Worm (Caenorhabditis elegans) whole organism, L3 larva: ENCODE data around the gene best-12.
A peak's percentile ranks its signal among the peaks of the same experiment; 100 is the strongest.

Source experiments
- R02D3.7 ChIP-seq: fragments of 150-350 bp; optimal IDR thresholded peaks from 2 replicates; lab custom pipeline; 2014; ENCODE audit warnings: missing biosample characterization, missing genetic modification characterization
- aly-2 ChIP-seq: fragments of 150-350 bp; optimal IDR thresholded peaks from 2 replicates; lab custom pipeline; 2014; ENCODE audit warnings: missing biosample characterization, missing genetic modification characterization
- egl-27 ChIP-seq: sonication (generic microtip); optimal IDR thresholded peaks from 4 replicates; lab custom pipeline; 2017; ENCODE audit warnings: missing biosample characterization, missing genetic modification reagents, missing genetic modification characterization
- egl-5 ChIP-seq: fragments of 150-350 bp; optimal IDR thresholded peaks from 2 replicates; lab custom pipeline; 2017; ENCODE audit warnings: missing biosample characterization, missing genetic modification reagents, missing genetic modification characterization, inconsistent platforms
- elt-1 ChIP-seq: fragments of 150-350 bp; optimal IDR thresholded peaks from 2 replicates; lab custom pipeline; 2014; ENCODE audit warnings: missing biosample characterization, missing genetic modification characterization
- elt-2 ChIP-seq: sonication (generic microtip); optimal IDR thresholded peaks from 2 replicates; lab custom pipeline; 2016; ENCODE audit warnings: missing genetic modification reagents, mild to moderate bottlenecking, missing genetic modification characterization, missing compliant biosample characterization
- elt-3 ChIP-seq, 3 experiments: fragments of 150-350 bp in 1 of 3; sonication (generic microtip) in 2 of 3; optimal IDR thresholded peaks; 2 replicates in 2 of 3; 4 replicates in 1 of 3; lab custom pipeline; 2014 to 2017; ENCODE audit warnings: missing biosample characterization in 3 of 3, missing genetic modification characterization in 3 of 3
- eor-1 ChIP-seq, 2 experiments: fragments of 150-350 bp; optimal IDR thresholded peaks; 2 replicates each; lab custom pipeline; 2014 to 2018; ENCODE audit warnings: missing biosample characterization in 2 of 2, missing genetic modification characterization in 2 of 2
- fkh-10 ChIP-seq: sonication (generic microtip); optimal IDR thresholded peaks from 2 replicates; lab custom pipeline; 2017; ENCODE audit warnings: missing biosample characterization, missing genetic modification reagents, missing genetic modification characterization
- fos-1 ChIP-seq: fragments of 150-350 bp; optimal IDR thresholded peaks from 2 replicates; lab custom pipeline; 2014; ENCODE audit warnings: missing biosample characterization, missing genetic modification characterization
- hmg-11 ChIP-seq: sonication (generic microtip); optimal IDR thresholded peaks from 2 replicates; lab custom pipeline; 2016; ENCODE audit warnings: missing genetic modification characterization, missing compliant biosample characterization
- jun-1 ChIP-seq: fragments of 150-350 bp; optimal IDR thresholded peaks from 2 replicates; lab custom pipeline; 2014; ENCODE audit warnings: missing biosample characterization, missing genetic modification reagents, missing genetic modification characterization
- lin-15B ChIP-seq: fragments of 150-350 bp; optimal IDR thresholded peaks from 2 replicates; lab custom pipeline; 2014; ENCODE audit warnings: missing biosample characterization, missing genetic modification characterization
- lin-39 ChIP-seq: fragments of 150-350 bp; optimal IDR thresholded peaks from 2 replicates; lab custom pipeline; 2018; ENCODE audit warnings: missing biosample characterization, missing genetic modification reagents, missing genetic modification characterization
- lsy-12 ChIP-seq: sonication (generic microtip); optimal IDR thresholded peaks from 2 replicates; lab custom pipeline; 2016; ENCODE audit warnings: mild to moderate bottlenecking, missing genetic modification characterization, missing compliant biosample characterization
- mdl-1 ChIP-seq: fragments of 150-350 bp; optimal IDR thresholded peaks from 2 replicates; lab custom pipeline; 2014; ENCODE audit warnings: missing biosample characterization, missing genetic modification characterization
- mml-1 ChIP-seq: fragments of 150-350 bp; sonication (generic microtip); optimal IDR thresholded peaks from 3 replicates; lab custom pipeline; 2014; ENCODE audit warnings: missing biosample characterization, missing genetic modification characterization
- nfya-1 ChIP-seq: sonication (generic microtip); optimal IDR thresholded peaks from 2 replicates; lab custom pipeline; 2017; ENCODE audit warnings: missing genetic modification characterization, mild to moderate bottlenecking, missing compliant biosample characterization, antibody characterized with exemption, moderate library complexity; ENCODE audit not compliant: insufficient read depth
- nhr-12 ChIP-seq: fragments of 150-350 bp; optimal IDR thresholded peaks from 2 replicates; lab custom pipeline; 2014; ENCODE audit warnings: missing biosample characterization, missing genetic modification characterization
- nhr-23 ChIP-seq: fragments of 150-350 bp; optimal IDR thresholded peaks from 2 replicates; lab custom pipeline; 2014; ENCODE audit warnings: missing biosample characterization, missing genetic modification reagents, missing genetic modification characterization
- nhr-237 ChIP-seq: fragments of 150-350 bp; optimal IDR thresholded peaks from 2 replicates; lab custom pipeline; 2014; ENCODE audit warnings: missing biosample characterization, missing genetic modification characterization
- nhr-25 ChIP-seq: sonication (generic microtip); optimal IDR thresholded peaks from 2 replicates; lab custom pipeline; 2017; ENCODE audit warnings: missing biosample characterization, missing genetic modification characterization
- nhr-28 ChIP-seq: fragments of 150-350 bp; optimal IDR thresholded peaks from 2 replicates; lab custom pipeline; 2014; ENCODE audit warnings: missing biosample characterization, missing genetic modification characterization
- nhr-43 ChIP-seq: sonication (generic microtip); optimal IDR thresholded peaks from 2 replicates; lab custom pipeline; 2016; ENCODE audit warnings: mild to moderate bottlenecking, missing genetic modification characterization, missing compliant biosample characterization; ENCODE audit not compliant: poor library complexity, severe bottlenecking
- nhr-67 ChIP-seq: fragments of 150-350 bp; optimal IDR thresholded peaks from 2 replicates; lab custom pipeline; 2014; ENCODE audit warnings: missing biosample characterization, missing genetic modification characterization
- nhr-76 ChIP-seq: fragments of 150-350 bp; sonication (generic microtip); optimal IDR thresholded peaks from 5 replicates; lab custom pipeline; 2014; ENCODE audit warnings: missing biosample characterization, missing genetic modification characterization
- nhr-77 ChIP-seq: fragments of 150-350 bp; optimal IDR thresholded peaks from 2 replicates; lab custom pipeline; 2014; ENCODE audit warnings: missing biosample characterization, missing genetic modification characterization
- pha-4 ChIP-seq: fragments of 150-350 bp; optimal IDR thresholded peaks from 2 replicates; lab custom pipeline; 2014; ENCODE audit warnings: missing biosample characterization, missing genetic modification reagents, missing genetic modification characterization
- pqm-1 ChIP-seq: fragments of 150-350 bp; optimal IDR thresholded peaks from 2 replicates; lab custom pipeline; 2017; ENCODE audit warnings: missing biosample characterization, missing genetic modification characterization, inconsistent platforms
- sea-2 ChIP-seq: fragments of 150-350 bp; sonication (generic microtip); optimal IDR thresholded peaks from 4 replicates; lab custom pipeline; 2014; ENCODE audit warnings: missing biosample characterization, missing genetic modification reagents, missing genetic modification characterization
- skn-1 ChIP-seq: fragments of 150-350 bp; optimal IDR thresholded peaks from 2 replicates; lab custom pipeline; 2014; ENCODE audit warnings: missing biosample characterization, missing genetic modification characterization
- snpc-4 ChIP-seq: fragments of 150-350 bp; optimal IDR thresholded peaks from 2 replicates; lab custom pipeline; 2014; ENCODE audit warnings: missing biosample characterization, missing genetic modification characterization
- unc-39 ChIP-seq: sonication (generic microtip); optimal IDR thresholded peaks from 4 replicates; lab custom pipeline; 2017; ENCODE audit warnings: missing biosample characterization, missing genetic modification characterization
- ztf-4 ChIP-seq: fragments of 150-350 bp; optimal IDR thresholded peaks from 2 replicates; lab custom pipeline; 2014; ENCODE audit warnings: missing biosample characterization, missing genetic modification characterization

Gene best-12

DNA sequence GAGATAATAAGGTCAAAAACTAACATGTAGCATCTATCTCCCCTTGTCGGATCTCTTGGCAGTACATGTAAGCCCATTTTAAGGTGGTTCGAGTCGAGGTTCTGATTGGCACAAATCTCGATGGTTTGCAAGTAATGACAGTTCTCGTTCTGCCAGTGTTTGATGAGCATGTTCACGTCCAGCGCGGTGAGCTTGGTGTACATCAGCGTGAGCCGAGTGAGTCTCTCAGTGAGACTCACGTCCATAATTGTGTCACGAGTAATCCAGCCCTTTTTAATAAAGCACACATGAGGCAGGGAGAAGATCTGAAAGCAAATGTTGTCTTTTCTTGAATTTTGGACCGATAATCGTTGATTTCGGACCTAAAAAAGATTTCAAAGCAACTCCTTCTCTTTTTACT, 16.5 kb upstream of the best-12 start, which contains the start of gene T10C6.16:
Gene T10C6.16, minus strand, starts transcription at position 245 of the 400 bp plus-strand sequence.
- TF ChIP-seq R02D3.7 (tag; lab: Kevin White, UChicago) (no peak), elt-3 (tag; optimal IDR thresholded peaks at IDR 0.05; lab: Kevin White, UChicago) (no peak), snpc-4 (no peak), nhr-25 (tag; lab: Kevin White, UChicago) (no peak), pqm-1 (tag; lab: Kevin White, UChicago) (no peak), nhr-67 (no peak), elt-1 (tag; lab: Kevin White, UChicago) (no peak), mdl-1 (tag; lab: Kevin White, UChicago) (no peak), nhr-76 (tag; lab: Kevin White, UChicago) (no peak), nhr-23 (tag; lab: Kevin White, UChicago) (no peak), fkh-10 (GFP tag; lab: Kevin White, UChicago) (no peak), jun-1 (tag; lab: Kevin White, UChicago) (no peak), unc-39 (tag; lab: Kevin White, UChicago) (no peak), hmg-11 (no peak), lsy-12 (tag; lab: Kevin White, UChicago) (no peak), nfya-1 (tag; lab: Kevin White, UChicago) (no peak), skn-1 (tag; lab: Kevin White, UChicago) (no peak), fos-1 (no peak)

DNA sequence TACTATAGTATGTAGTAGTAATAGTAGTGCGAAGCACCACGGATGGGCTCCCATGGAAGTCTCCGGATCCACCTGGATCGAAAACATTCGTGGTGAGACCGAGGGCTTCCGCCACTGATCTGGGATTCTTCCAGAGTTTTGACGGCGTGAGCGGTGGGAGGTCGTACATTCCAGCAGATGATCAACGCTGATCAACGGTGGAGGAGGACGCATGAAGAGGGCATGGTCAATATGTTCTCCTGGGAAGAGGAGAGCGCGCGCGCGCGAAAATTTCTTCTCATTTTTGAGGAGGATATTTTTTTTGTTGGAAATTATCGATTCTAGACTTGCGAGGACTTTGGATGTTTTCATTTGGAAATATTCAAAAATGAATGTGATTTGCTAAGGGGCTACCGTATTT, 15.8 kb upstream of the best-12 start:
- TF ChIP-seq lin-39 (tag; lab: Kevin White, UChicago) (no peak), egl-5 (no peak), fos-1 (no peak), eor-1 (tag; optimal IDR thresholded peaks at IDR 0.05; lab: Kevin White, UChicago) (no peak), ztf-4 (tag; lab: Kevin White, UChicago) (no peak), nhr-23 (tag; lab: Kevin White, UChicago) (no peak), aly-2 (no peak), lin-15B (tag; lab: Kevin White, UChicago) (no peak), sea-2 (GFP tag; lab: Kevin White, UChicago) (no peak), skn-1 (tag; lab: Kevin White, UChicago) (no peak), nhr-237 (tag; lab: Kevin White, UChicago) (no peak), elt-2 (tag; lab: Kevin White, UChicago) (no peak), R02D3.7 (tag; lab: Kevin White, UChicago) (no peak), nhr-43 (tag; lab: Kevin White, UChicago) (no peak), nhr-25 (tag; lab: Kevin White, UChicago) (no peak), nhr-77 (tag; lab: Kevin White, UChicago) (no peak), nhr-28 (tag; lab: Kevin White, UChicago) (no peak)

DNA sequence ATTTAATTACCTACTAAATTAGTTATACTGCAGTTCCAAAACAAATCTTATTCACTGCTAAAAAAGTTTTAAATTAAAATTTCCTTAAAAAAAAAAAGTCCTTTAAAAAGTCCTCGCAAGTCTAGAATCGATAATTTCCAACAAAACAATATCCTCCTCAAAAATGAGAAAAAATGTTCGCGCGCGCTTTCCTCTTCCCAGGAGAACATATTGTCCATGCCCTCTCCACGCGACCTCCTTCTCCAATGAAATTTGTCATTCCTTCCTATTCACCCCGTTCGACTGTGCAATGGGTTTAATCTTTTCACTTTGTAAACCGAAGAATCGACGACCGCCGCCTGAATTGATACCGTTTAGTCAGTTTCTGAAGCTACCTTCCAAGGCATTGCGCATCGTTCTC, 13.1 kb upstream of the best-12 start, which contains the start of gene T10C6.10:
Gene T10C6.10, plus strand, starts transcription at position 248 of the 400 bp plus-strand sequence.
- TF ChIP-seq pqm-1 (tag; lab: Kevin White, UChicago) (no peak), nhr-25 (tag; lab: Kevin White, UChicago) (no peak), nhr-43 (tag; lab: Kevin White, UChicago) (no peak)

DNA sequence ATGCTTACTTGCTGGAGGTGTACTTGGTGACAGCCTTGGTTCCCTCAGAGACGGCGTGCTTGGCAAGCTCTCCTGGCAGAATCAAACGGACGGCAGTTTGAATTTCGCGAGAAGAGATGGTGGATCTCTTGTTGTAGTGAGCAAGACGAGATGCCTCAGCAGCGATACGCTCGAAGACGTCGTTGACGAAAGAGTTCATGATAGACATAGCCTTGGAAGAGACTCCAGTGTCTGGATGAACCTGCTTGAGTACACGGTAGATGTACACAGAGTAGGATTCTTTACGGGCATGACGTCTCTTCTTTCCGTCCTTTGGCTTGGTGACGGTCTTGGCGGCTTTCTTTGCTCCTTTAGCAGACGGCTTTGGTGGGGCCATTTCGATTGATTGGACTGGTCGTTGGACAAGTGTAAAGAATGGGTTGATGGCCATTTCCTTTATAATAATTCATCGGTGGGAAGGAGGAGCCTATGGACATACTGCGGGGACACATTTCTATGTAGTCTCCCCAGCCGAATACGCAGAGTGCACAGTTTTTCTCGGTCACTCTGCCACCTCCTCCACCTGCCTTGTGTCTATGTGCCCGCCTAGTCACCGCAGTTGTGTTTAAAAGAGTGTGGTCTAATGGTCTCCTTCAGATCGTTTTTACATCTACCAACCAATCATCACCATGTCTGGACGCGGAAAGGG, 9.0 kb upstream of the best-12 start, which contains the start of the genes his-4 and his-3:
Gene his-4, minus strand, starts transcription at position 376 of the 688 bp plus-strand sequence.
Gene his-3, plus strand, starts transcription at position 669 of the 688 bp plus-strand sequence.
- TF ChIP-seq nhr-23 (tag; lab: Kevin White, UChicago) (peak; percentile 30), snpc-4 (peak; percentile 28), nhr-25 (tag; lab: Kevin White, UChicago) (peak; percentile 93), elt-1 (tag; lab: Kevin White, UChicago) (peak; percentile 11), pqm-1 (tag; lab: Kevin White, UChicago) (peak; percentile 41), elt-2 (tag; lab: Kevin White, UChicago) (peak; percentile 60), pha-4 (peak; percentile 68)

DNA sequence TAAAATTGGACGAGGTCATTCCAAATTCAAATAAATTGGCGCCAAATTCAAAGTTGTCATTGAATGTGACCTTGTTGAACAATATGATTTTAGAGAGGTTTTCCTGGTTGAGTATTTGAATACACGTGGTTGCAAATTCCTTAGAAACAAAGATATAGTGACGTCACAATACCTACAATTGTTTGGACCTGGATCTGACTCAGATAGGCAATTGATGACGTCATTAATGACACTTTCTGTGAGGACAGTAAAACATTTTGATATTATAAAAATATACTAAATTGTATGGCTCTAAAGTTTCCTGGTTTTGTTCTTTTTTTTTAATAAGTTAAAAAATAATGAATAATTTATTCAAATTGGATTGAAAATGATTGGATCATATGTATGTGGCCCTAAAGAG, 7.9 kb upstream of the best-12 start:
- TF ChIP-seq elt-1 (tag; lab: Kevin White, UChicago), result no peak
- TF ChIP-seq nhr-25 (tag; lab: Kevin White, UChicago), result no peak
- TF ChIP-seq pqm-1 (tag; lab: Kevin White, UChicago), result no peak
- TF ChIP-seq mdl-1 (tag; lab: Kevin White, UChicago), result no peak
- TF ChIP-seq egl-27, result no peak
- no peak for TF ChIP-seq nhr-12 (tag; lab: Kevin White, UChicago)
- no peak for TF ChIP-seq elt-3 (tag; optimal IDR thresholded peaks at IDR 0.05; lab: Kevin White, UChicago)
- no peak for TF ChIP-seq nhr-77 (tag; lab: Kevin White, UChicago)
- no peak for TF ChIP-seq elt-2 (tag; lab: Kevin White, UChicago)
- no peak for TF ChIP-seq aly-2
- TF ChIP-seq mml-1 (tag; lab: Kevin White, UChicago), result no peak
- no peak for TF ChIP-seq hmg-11
- TF ChIP-seq, all 47 proteins: peak for 0
